Fruit fly (Drosophila melanogaster) whole organism, embryonic: ENCODE data around the gene CG46307.

Experiments
- Aef1 ChIP-seq: fragments of 200-800 bp; sonication (Bioruptor generic); IDR thresholded peaks from 3 replicates; pipeline ENCODE4 v1.3.6; 2022; ENCODE audit warnings: missing biosample characterization, missing genetic modification characterization
- B-H2 ChIP-seq: fragments of 200-800 bp; sonication (Bioruptor generic); optimal IDR thresholded peaks from 2 replicates; lab custom pipeline; 2018; ENCODE audit warnings: missing biosample characterization, mild to moderate bottlenecking, missing genetic modification characterization
- BEAF-32 ChIP-seq: fragments of 200-800 bp; sonication (Bioruptor generic); optimal IDR thresholded peaks from 3 replicates; lab custom pipeline; 2017; ENCODE audit warnings: missing biosample characterization, missing genetic modification characterization, mild to moderate bottlenecking, moderate library complexity, missing genetic modification reagents
- CG10321 ChIP-seq: fragments of 200-800 bp; sonication (Bioruptor generic); IDR thresholded peaks from 2 replicates; pipeline ENCODE4 v1.3.6; 2022; ENCODE audit warnings: missing biosample characterization, missing genetic modification characterization
- CG12769 ChIP-seq: fragments of 200-800 bp; sonication (Bioruptor generic); optimal IDR thresholded peaks from 2 replicates; lab custom pipeline; 2019; ENCODE audit warnings: missing biosample characterization, mild to moderate bottlenecking, missing genetic modification characterization, moderate library complexity
- CG13424 ChIP-seq: fragments of 200-800 bp; sonication (Bioruptor generic); optimal IDR thresholded peaks from 2 replicates; lab custom pipeline; 2019; ENCODE audit warnings: missing biosample characterization, mild to moderate bottlenecking, missing genetic modification characterization, moderate library complexity
- CG13894 ChIP-seq: fragments of 200-800 bp; sonication (Bioruptor generic); optimal IDR thresholded peaks from 3 replicates; lab custom pipeline; 2018; ENCODE audit warnings: missing biosample characterization, mild to moderate bottlenecking, missing genetic modification characterization, moderate library complexity
- CG15514 ChIP-seq: fragments of 200-800 bp; sonication (Bioruptor generic); optimal IDR thresholded peaks from 3 replicates; lab custom pipeline; 2017; ENCODE audit warnings: missing biosample characterization, missing genetic modification characterization, mild to moderate bottlenecking, moderate library complexity, missing genetic modification reagents
- CG1602 ChIP-seq: fragments of 200-800 bp; sonication (Bioruptor generic); optimal IDR thresholded peaks from 3 replicates; lab custom pipeline; 2016; ENCODE audit warnings: missing biosample characterization, missing genetic modification characterization
- CG16863 ChIP-seq: fragments of 200-800 bp; sonication (Bioruptor generic); optimal IDR thresholded peaks from 3 replicates; lab custom pipeline; 2016; ENCODE audit warnings: missing biosample characterization, missing genetic modification characterization
- CG2875 ChIP-seq: fragments of 200-800 bp; sonication (Bioruptor generic); optimal IDR thresholded peaks from 2 replicates; lab custom pipeline; 2017; ENCODE audit warnings: missing biosample characterization, mild to moderate bottlenecking, missing genetic modification characterization, missing genetic modification reagents
- CG30431 ChIP-seq: fragments of 200-800 bp; sonication (Bioruptor generic); optimal IDR thresholded peaks from 2 replicates; lab custom pipeline; 2017; ENCODE audit warnings: missing biosample characterization, missing genetic modification characterization
- CG31441 ChIP-seq: fragments of 200-800 bp; sonication (Bioruptor generic); IDR thresholded peaks from 2 replicates; pipeline ENCODE4 v1.3.6; 2022; ENCODE audit warnings: missing biosample characterization, missing genetic modification characterization
- CG3995 ChIP-seq: fragments of 200-800 bp; sonication (Bioruptor generic); optimal IDR thresholded peaks from 3 replicates; lab custom pipeline; 2016; ENCODE audit warnings: missing biosample characterization, missing genetic modification characterization
- CG4854 ChIP-seq: fragments of 200-800 bp; sonication (Bioruptor generic); optimal IDR thresholded peaks from 2 replicates; lab custom pipeline; 2016; ENCODE audit warnings: missing biosample characterization, missing genetic modification characterization, inconsistent platforms
- CG6254 ChIP-seq: fragments of 200-800 bp; sonication (Bioruptor generic); optimal IDR thresholded peaks from 3 replicates; lab custom pipeline; 2017; ENCODE audit warnings: mild to moderate bottlenecking, missing biosample characterization, missing genetic modification reagents, missing genetic modification characterization
- CG8478 ChIP-seq: fragments of >200 bp; optimal IDR thresholded peaks from 2 replicates; lab custom pipeline; 2018
- CkIIα-i1 ChIP-seq: fragments of 200-800 bp; sonication (Bioruptor generic); IDR thresholded peaks from 2 replicates; pipeline ENCODE4 v1.3.6; 2022; ENCODE audit warnings: missing biosample characterization, missing genetic modification characterization
- CoRest ChIP-seq: fragments of 200-800 bp; sonication (Bioruptor generic); optimal IDR thresholded peaks from 3 replicates; lab custom pipeline; 2018; ENCODE audit warnings: missing biosample characterization, mild to moderate bottlenecking, missing genetic modification characterization, moderate library complexity
- D ChIP-seq, 2 experiments: fragments of 200-800 bp in 1 of 2; fragments of >200 bp in 1 of 2; sonication (Bioruptor generic) in 1 of 2; optimal IDR thresholded peaks; 2 replicates in 1 of 2; 3 replicates in 1 of 2; lab custom pipeline; 2017; ENCODE audit warnings: mild to moderate bottlenecking in 1 of 2, missing biosample characterization in 1 of 2, missing genetic modification characterization in 1 of 2, missing genetic modification reagents in 1 of 2
- Dp ChIP-seq: fragments of 200-800 bp; sonication (Bioruptor generic); optimal IDR thresholded peaks from 2 replicates; lab custom pipeline; 2018; ENCODE audit warnings: missing biosample characterization, mild to moderate bottlenecking, missing genetic modification characterization, moderate library complexity
- Gug ChIP-seq: fragments of 200-800 bp; sonication (Bioruptor generic); IDR thresholded peaks from 4 replicates; pipeline ENCODE4 v1.3.6; 2022; ENCODE audit warnings: missing biosample characterization, missing genetic modification characterization
- Hmr ChIP-seq: fragments of 200-800 bp; sonication (Bioruptor generic); optimal IDR thresholded peaks from 3 replicates; lab custom pipeline; 2017; ENCODE audit warnings: mild to moderate bottlenecking, missing biosample characterization, missing genetic modification reagents, missing genetic modification characterization
- MBD-R2 ChIP-seq: fragments of 200-800 bp; sonication (Bioruptor generic); IDR thresholded peaks from 2 replicates; pipeline ENCODE4 v1.3.6; 2022; ENCODE audit warnings: missing biosample characterization, missing genetic modification characterization
- Mrtf ChIP-seq: fragments of 200-800 bp; sonication (Bioruptor generic); IDR thresholded peaks from 3 replicates; pipeline ENCODE4 v1.3.6; 2022; ENCODE audit warnings: missing biosample characterization, missing genetic modification characterization
- al ChIP-seq: fragments of 200-800 bp; sonication (Bioruptor generic); IDR thresholded peaks from 2 replicates; pipeline ENCODE4 v1.3.6; 2022; ENCODE audit warnings: missing biosample characterization, missing genetic modification characterization
- ara ChIP-seq: fragments of 200-800 bp; sonication (Bioruptor generic); IDR thresholded peaks from 2 replicates; pipeline ENCODE4 v1.3.6; 2022; ENCODE audit warnings: missing biosample characterization, missing genetic modification characterization
- bbx ChIP-seq: fragments of 200-800 bp; sonication (Bioruptor generic); IDR thresholded peaks from 2 replicates; pipeline ENCODE4 v1.3.6; 2022; ENCODE audit warnings: missing biosample characterization, missing genetic modification characterization; ENCODE audit not compliant: partially characterized antibody
- bigmax ChIP-seq: fragments of 200-800 bp; sonication (Bioruptor generic); optimal IDR thresholded peaks from 2 replicates; lab custom pipeline; 2018; ENCODE audit warnings: missing biosample characterization, mild to moderate bottlenecking, missing genetic modification characterization
- caup ChIP-seq: fragments of 200-800 bp; sonication (Bioruptor generic); optimal IDR thresholded peaks from 3 replicates; lab custom pipeline; 2017; ENCODE audit warnings: missing biosample characterization, mild to moderate bottlenecking, missing genetic modification characterization, moderate library complexity; ENCODE audit not compliant: severe bottlenecking
- chinmo ChIP-seq: fragments of 200-800 bp; sonication (Bioruptor generic); IDR thresholded peaks from 4 replicates; pipeline ENCODE4 v1.3.6; 2022; ENCODE audit warnings: missing biosample characterization, missing genetic modification characterization; ENCODE audit not compliant: partially characterized antibody
- chn ChIP-seq: fragments of 200-800 bp; sonication (Bioruptor generic); optimal IDR thresholded peaks from 2 replicates; lab custom pipeline; 2016; ENCODE audit warnings: missing biosample characterization, missing genetic modification characterization
- da ChIP-seq: fragments of 200-800 bp; sonication (Bioruptor generic); optimal IDR thresholded peaks from 2 replicates; lab custom pipeline; 2016; ENCODE audit warnings: missing biosample characterization, missing genetic modification characterization
- fd3F ChIP-seq: fragments of 200-800 bp; sonication (Bioruptor generic); optimal IDR thresholded peaks from 2 replicates; lab custom pipeline; 2018; ENCODE audit warnings: missing biosample characterization, mild to moderate bottlenecking, missing genetic modification characterization, moderate library complexity
- gfzf ChIP-seq: fragments of 200-800 bp; sonication (Bioruptor generic); optimal IDR thresholded peaks from 2 replicates; lab custom pipeline; 2016; ENCODE audit warnings: missing biosample characterization, mild to moderate bottlenecking, missing genetic modification characterization, moderate library complexity
- jing ChIP-seq: fragments of 200-800 bp; sonication (Bioruptor generic); optimal IDR thresholded peaks from 2 replicates; lab custom pipeline; 2018; ENCODE audit warnings: missing biosample characterization, mild to moderate bottlenecking, missing genetic modification characterization
- kah ChIP-seq: fragments of 200-800 bp; sonication (Bioruptor generic); optimal IDR thresholded peaks from 2 replicates; lab custom pipeline; 2018; ENCODE audit warnings: missing biosample characterization, mild to moderate bottlenecking, missing genetic modification characterization
- kni ChIP-seq: fragments of 200-800 bp; sonication (Bioruptor generic); optimal IDR thresholded peaks from 3 replicates; lab custom pipeline; 2017; ENCODE audit warnings: mild to moderate bottlenecking, missing biosample characterization, missing genetic modification reagents, missing genetic modification characterization
- lab ChIP-seq: fragments of 200-800 bp; sonication (Bioruptor generic); optimal IDR thresholded peaks from 3 replicates; lab custom pipeline; 2017; ENCODE audit warnings: missing biosample characterization, missing genetic modification characterization, mild to moderate bottlenecking, moderate library complexity, missing genetic modification reagents
- mam ChIP-seq: fragments of 200-800 bp; sonication (Bioruptor generic); optimal IDR thresholded peaks from 3 replicates; lab custom pipeline; 2016; ENCODE audit warnings: missing biosample characterization, missing genetic modification characterization
- phol ChIP-seq: fragments of 200-800 bp; sonication (Bioruptor generic); optimal IDR thresholded peaks from 3 replicates; lab custom pipeline; 2018; ENCODE audit warnings: missing biosample characterization, mild to moderate bottlenecking, missing genetic modification characterization, moderate library complexity
- repo ChIP-seq: fragments of 200-800 bp; sonication (Bioruptor generic); optimal IDR thresholded peaks from 2 replicates; lab custom pipeline; 2016; ENCODE audit warnings: missing biosample characterization, missing genetic modification characterization
- run ChIP-seq: fragments of 200-800 bp; sonication (Bioruptor generic); optimal IDR thresholded peaks from 3 replicates; lab custom pipeline; 2018; ENCODE audit warnings: missing biosample characterization, mild to moderate bottlenecking, missing genetic modification characterization
- sima ChIP-seq: fragments of 200-800 bp; sonication (Bioruptor generic); optimal IDR thresholded peaks from 2 replicates; lab custom pipeline; 2016; ENCODE audit warnings: missing biosample characterization, missing genetic modification characterization
- stc ChIP-seq: fragments of 200-800 bp; sonication (Bioruptor generic); IDR thresholded peaks from 2 replicates; pipeline ENCODE4 v1.3.6; 2022; ENCODE audit warnings: missing biosample characterization, missing genetic modification characterization
- tx ChIP-seq: fragments of 200-800 bp; sonication (Bioruptor generic); optimal IDR thresholded peaks from 2 replicates; lab custom pipeline; 2016; ENCODE audit warnings: missing biosample characterization, missing genetic modification characterization
- wdn ChIP-seq: fragments of 200-800 bp; sonication (Bioruptor generic); IDR thresholded peaks from 2 replicates; pipeline ENCODE4 v1.3.6; 2022; ENCODE audit warnings: missing biosample characterization, missing genetic modification characterization
- wek ChIP-seq: fragments of 200-800 bp; sonication (Bioruptor generic); optimal IDR thresholded peaks from 3 replicates; lab custom pipeline; 2018; ENCODE audit warnings: missing biosample characterization, mild to moderate bottlenecking, missing genetic modification characterization, moderate library complexity
- zfh2 ChIP-seq: fragments of 200-800 bp; sonication (Bioruptor generic); optimal IDR thresholded peaks from 2 replicates; lab custom pipeline; 2016; ENCODE audit warnings: missing biosample characterization, missing genetic modification characterization

CG46307 gene

DNA sequence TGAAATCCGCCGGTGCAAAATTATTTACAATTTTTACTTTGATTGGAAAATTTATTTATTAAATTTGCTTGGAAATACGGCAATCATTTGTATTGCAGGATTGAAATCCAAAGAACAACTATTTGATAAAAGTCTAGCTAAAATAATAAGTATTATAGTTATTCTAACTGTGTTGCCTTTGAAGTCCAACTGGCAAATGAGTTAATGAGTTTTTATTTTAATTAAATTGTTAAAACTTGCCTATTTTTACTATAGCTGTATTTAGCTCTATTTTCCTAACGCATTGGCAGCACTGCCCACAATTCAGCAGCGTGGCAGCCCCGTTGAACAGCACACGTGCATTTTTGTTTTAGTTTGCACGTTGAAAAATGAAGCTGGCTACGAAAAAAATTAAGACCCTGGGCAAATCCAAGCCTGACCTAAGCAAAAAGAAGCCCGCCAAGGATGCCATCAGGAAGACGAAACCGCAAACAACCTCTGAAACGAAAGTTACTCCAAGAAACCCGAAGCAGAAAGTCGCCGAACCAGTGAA lies 59.0 kb downstream of the CG46307 start, which contains the start of gene Noc2 (continued):
- TF ChIP-seq al (GFP tag; lab: Robert Waterston, UW) (peak; percentile 46; the same call in 1 of the 2 replicates), BEAF-32 (GFP tag; lab: Kevin White, UChicago) (peak; percentile 23), lab (GFP tag; lab: Kevin White, UChicago) (peak; percentile 66), repo (GFP tag; lab: Kevin White, UChicago) (no peak), gfzf (no peak), CG6254 (no peak), kni (GFP tag; lab: Kevin White, UChicago) (no peak), kah (peak; percentile 4), bigmax (GFP tag; lab: Kevin White, UChicago) (peak; percentile 11), CG13894 (tag; lab: Kevin White, UChicago) (no peak), mam (peak; percentile 57), Dp (GFP tag; lab: Kevin White, UChicago) (peak; percentile 7), wek (no peak), jing (GFP tag; lab: Kevin White, UChicago) (no peak), CG8478 (lab: Kevin White, UChicago) (no peak), Hmr (peak; percentile 25), tx (GFP tag; lab: Kevin White, UChicago) (no peak), CG13424 (peak; percentile 64), D (optimal IDR thresholded peaks at IDR 0.05; lab: Kevin White, UChicago) (no peak), D (GFP tag; optimal IDR thresholded peaks at IDR 0.05; lab: Kevin White, UChicago) (peak; percentile 29), CG10321 (no peak), chn (GFP tag; lab: Kevin White, UChicago) (peak; percentile 36), CG3995 (no peak), ara (GFP tag; lab: Robert Waterston, UW) (no peak), phol (tag; lab: Kevin White, UChicago) (peak; percentile 66), sima (no peak), CG31441 (GFP tag; lab: Robert Waterston, UW) (peak; percentile 64), bbx (GFP tag; lab: Robert Waterston, UW) (no peak), CkIIα-i1 (GFP tag; lab: Robert Waterston, UW) (no peak), CoRest (peak; percentile 60), zfh2 (peak; percentile 48), B-H2 (GFP tag; lab: Kevin White, UChicago) (peak; percentile 7), Mrtf (GFP tag; lab: Robert Waterston, UW) (peak; percentile 42; the same call in 2 of the 3 replicates), fd3F (GFP tag; lab: Kevin White, UChicago) (peak; percentile 29), CG12769 (tag; lab: Kevin White, UChicago) (peak; percentile 6), CG4854 (no peak), wdn (GFP tag; lab: Robert Waterston, UW) (no peak), chinmo (no peak), Aef1 (GFP tag; lab: Robert Waterston, UW) (peak; percentile 50), MBD-R2 (GFP tag; lab: Robert Waterston, UW) (peak; percentile 63), da (no peak), caup (GFP tag; lab: Kevin White, UChicago) (no peak), CG15514 (GFP tag; lab: Kevin White, UChicago) (peak; percentile 37), stc (no peak), CG30431 (GFP tag; lab: Kevin White, UChicago) (no peak), CG16863 (GFP tag; lab: Kevin White, UChicago) (no peak), CG2875 (GFP tag; lab: Kevin White, UChicago) (no peak), Gug (peak; percentile 77; the same call in 3 of the 4 replicates), CG1602 (GFP tag; lab: Kevin White, UChicago) (peak; percentile 24), run (tag; lab: Kevin White, UChicago) (no peak)
